Fruit fly (Drosophila melanogaster) whole organism, wandering third instar larva: ENCODE data around the gene Lipt2.

Experiments used
- Abd-B ChIP-seq: fragments of >200 bp; optimal IDR thresholded peaks from 2 replicates; lab custom pipeline; 2017; ENCODE audit warnings: missing biosample characterization, missing genetic modification characterization
- GATAd ChIP-seq: sonication (Bioruptor generic); optimal IDR thresholded peaks from 2 replicates; lab custom pipeline; 2016; ENCODE audit warnings: missing biosample characterization, missing genetic modification characterization
- Hr78 ChIP-seq: fragments of >200 bp; optimal IDR thresholded peaks from 2 replicates; lab custom pipeline; 2017; ENCODE audit warnings: missing biosample characterization, missing genetic modification characterization
- Mio ChIP-seq: sonication (Bioruptor generic); optimal IDR thresholded peaks from 2 replicates; lab custom pipeline; 2016; ENCODE audit warnings: missing biosample characterization, missing genetic modification characterization
- OdsH ChIP-seq: fragments of 200-800 bp; sonication (Bioruptor generic); optimal IDR thresholded peaks from 2 replicates; lab custom pipeline; 2016; ENCODE audit warnings: missing biosample characterization, mild to moderate bottlenecking, missing genetic modification characterization
- h ChIP-seq: fragments of 200-800 bp; sonication (Bioruptor generic); optimal IDR thresholded peaks from 3 replicates; lab custom pipeline; 2016; ENCODE audit warnings: missing biosample characterization, mild to moderate bottlenecking, missing genetic modification characterization
- lola ChIP-seq: fragments of >200 bp; optimal IDR thresholded peaks from 2 replicates; lab custom pipeline; 2017; ENCODE audit warnings: missing biosample characterization, missing genetic modification characterization
- pan ChIP-seq: fragments of >200 bp; optimal IDR thresholded peaks from 2 replicates; lab custom pipeline; 2017
- sage ChIP-seq: fragments of 200-800 bp; sonication (Bioruptor generic); optimal IDR thresholded peaks from 2 replicates; lab custom pipeline; 2016; ENCODE audit warnings: missing biosample characterization, mild to moderate bottlenecking, missing genetic modification characterization
- usp ChIP-seq: fragments of >200 bp; optimal IDR thresholded peaks from 2 replicates; lab custom pipeline; 2017; ENCODE audit warnings: missing biosample characterization, missing genetic modification characterization

DNA sequence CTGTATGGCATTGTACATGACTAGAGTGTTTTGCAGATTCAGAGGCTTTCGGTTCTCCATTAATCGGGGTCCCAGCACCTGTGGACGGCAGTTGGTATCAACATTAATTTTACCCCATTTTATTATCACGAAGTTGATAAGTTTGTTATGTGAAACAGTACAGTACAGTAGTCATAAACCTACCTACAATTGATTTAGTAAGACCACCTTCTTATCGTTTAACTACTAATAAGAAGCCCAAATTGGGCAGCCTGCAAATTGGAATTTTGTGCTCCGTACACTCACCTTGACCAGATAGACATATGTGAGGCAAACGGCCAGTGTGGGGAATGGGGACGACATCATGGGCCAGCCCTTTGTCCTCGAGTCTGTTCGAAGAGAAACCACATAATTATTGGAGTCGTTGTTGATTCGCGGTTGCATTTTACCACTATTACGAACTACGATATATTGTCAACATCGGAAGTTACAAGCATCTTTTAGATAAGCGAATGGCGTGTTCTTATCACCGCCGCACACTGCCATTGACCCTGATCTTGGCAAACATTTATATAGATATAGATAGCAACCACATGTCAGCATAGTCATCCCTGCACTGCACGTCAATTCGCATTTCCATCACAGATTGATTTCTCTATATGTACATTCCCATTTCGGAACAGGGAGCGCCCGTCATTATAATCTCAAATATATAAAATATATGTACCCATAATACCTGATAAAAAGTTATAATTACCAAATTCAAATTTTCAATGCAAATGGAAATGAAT, 9.5 kb upstream of the Lipt2 start:
- TF ChIP-seq h (GFP tag; lab: Kevin White, UChicago) (no peak), Hr78 (GFP tag; lab: Kevin White, UChicago) (no peak), GATAd (GFP tag; lab: Kevin White, UChicago) (no peak), Abd-B (GFP tag; lab: Kevin White, UChicago) (no peak), usp (no peak), pan (lab: Kevin White, UChicago) (no peak), Mio (GFP tag; lab: Kevin White, UChicago) (no peak), lola (GFP tag; lab: Kevin White, UChicago) (no peak), sage (no peak), OdsH (GFP tag; lab: Kevin White, UChicago) (no peak)
